Worm (Caenorhabditis elegans): ENCODE measurements around the gene gcy-34.

The gcy-34 gene

ce11 chrV:13421697-13422096 is 36.0 kb upstream of the gcy-34 start:
- no peak for TF ChIP-seq lin-39 (tag; optimal IDR thresholded peaks at IDR 0.05)
- TF ChIP-seq sma-9 (GFP tag; optimal IDR thresholded peaks at IDR 0.05) = peak; percentile 17
- no peak for TF ChIP-seq sma-9 (tag; optimal IDR thresholded peaks at IDR 0.05)
- peak; percentile 95 for TF ChIP-seq fos-1 (tag; optimal IDR thresholded peaks at IDR 0.05)
- peak; percentile 17 for TF ChIP-seq crh-2 (tag; optimal IDR thresholded peaks at IDR 0.05)

- TF ChIP-seq mdl-1 (tag; optimal IDR thresholded peaks at IDR 0.05) = no peak
- TF ChIP-seq ceh-82 (tag; optimal IDR thresholded peaks at IDR 0.05) = no peak
- no peak for TF ChIP-seq nhr-237 (tag; optimal IDR thresholded peaks at IDR 0.05)
- TF ChIP-seq nhr-77 (tag; optimal IDR thresholded peaks at IDR 0.05) = no peak
- TF ChIP-seq sma-3 (GFP tag; optimal IDR thresholded peaks at IDR 0.05) = no peak
- no peak for TF ChIP-seq F13H6.1 (tag; optimal IDR thresholded peaks at IDR 0.05)
These were observed 34.9 kb upstream of the gcy-34 start, which contains the start of gene srv-8 for ce11 chrV:13420640-13421039. TSS of gene srv-8 (minus strand) at chrV:13420740.

ce11 chrV:13417513-13417912 is 31.8 kb upstream of the gcy-34 start, which contains the start of gene F53F1.6:
TSS of gene F53F1.6 (minus strand) at chrV:13417613.
- TF ChIP-seq zag-1 (tag; optimal IDR thresholded peaks at IDR 0.05) = no peak
- no peak for TF ChIP-seq ama-1 (optimal IDR thresholded peaks at IDR 0.05)
- no peak for TF ChIP-seq crh-2 (tag; optimal IDR thresholded peaks at IDR 0.05)
- no peak for TF ChIP-seq unc-39 (tag; optimal IDR thresholded peaks at IDR 0.05)
- TF ChIP-seq F13H6.1 (tag; optimal IDR thresholded peaks at IDR 0.05) = no peak

- TF ChIP-seq nhr-25 (tag; optimal IDR thresholded peaks at IDR 0.05) = peak; percentile 9
- no peak for TF ChIP-seq fos-1 (tag; optimal IDR thresholded peaks at IDR 0.05)
- TF ChIP-seq sem-4 (tag; optimal IDR thresholded peaks at IDR 0.05) = no peak
These were observed 30.4 kb upstream of the gcy-34 start for ce11 chrV:13416076-13416475.

ce11 chrV:13415462-13415861 is 29.8 kb upstream of the gcy-34 start:
- TF ChIP-seq nhr-129 (tag; optimal IDR thresholded peaks at IDR 0.05) (no peak), sem-4 (tag; optimal IDR thresholded peaks at IDR 0.05) (no peak), nhr-12 (tag; optimal IDR thresholded peaks at IDR 0.05) (no peak), ztf-11 (tag; optimal IDR thresholded peaks at IDR 0.05) (no peak), sma-9 (GFP tag; optimal IDR thresholded peaks at IDR 0.05) (no peak), sma-9 (tag; optimal IDR thresholded peaks at IDR 0.05) (no peak), crh-2 (tag; optimal IDR thresholded peaks at IDR 0.05) (no peak), nhr-23 (tag; optimal IDR thresholded peaks at IDR 0.05) (no peak), fos-1 (tag; optimal IDR thresholded peaks at IDR 0.05) (no peak), mbf-1 (tag; optimal IDR thresholded peaks at IDR 0.05) (no peak), snpc-4 (tag; optimal IDR thresholded peaks at IDR 0.05) (no peak), zag-1 (tag; optimal IDR thresholded peaks at IDR 0.05) (no peak), lin-13 (GFP tag; optimal IDR thresholded peaks at IDR 0.05) (no peak), ceh-82 (tag; optimal IDR thresholded peaks at IDR 0.05) (no peak), lin-39 (tag; optimal IDR thresholded peaks at IDR 0.05) (no peak), aly-2 (tag; optimal IDR thresholded peaks at IDR 0.05) (no peak), egl-27 (tag; optimal IDR thresholded peaks at IDR 0.05) (no peak), ztf-4 (tag; optimal IDR thresholded peaks at IDR 0.05) (no peak)

- TF ChIP-seq peb-1 (tag; optimal IDR thresholded peaks at IDR 0.05) (peak; percentile 24), ama-1 (optimal IDR thresholded peaks at IDR 0.05) (no peak)
These were observed 28.9 kb upstream of the gcy-34 start, which contains the start of gene cut-2 for ce11 chrV:13414585-13414984. TSS of gene cut-2 (plus strand) at chrV:13414949.

ce11 chrV:13413301-13413700 is 27.6 kb upstream of the gcy-34 start:
- TF ChIP-seq nhr-21 (tag; optimal IDR thresholded peaks at IDR 0.05) = peak; percentile 47
- peak; percentile 38 for TF ChIP-seq peb-1 (tag; optimal IDR thresholded peaks at IDR 0.05)
- peak; percentile 3 for TF ChIP-seq blmp-1 (tag; optimal IDR thresholded peaks at IDR 0.05; ENCODE audit: insufficient read depth)
- no peak for TF ChIP-seq nhr-77 (tag; optimal IDR thresholded peaks at IDR 0.05)

- TF ChIP-seq nhr-10 (tag; optimal IDR thresholded peaks at IDR 0.05) (no peak), nhr-25 (tag; optimal IDR thresholded peaks at IDR 0.05) (peak; percentile 78), nhr-21 (tag; optimal IDR thresholded peaks at IDR 0.05) (peak; percentile 1)
These were observed 26.2 kb upstream of the gcy-34 start for ce11 chrV:13411992-13412298.

Data from whole organism, L2 larva.